Worm (Caenorhabditis elegans): ENCODE measurements around the gene F22E5.6.
"Not testable (repeated sequence)": the region's sequence is repeated elsewhere in the genome, so short reads cannot be mapped to it uniquely, and the experiment has no call there.

Gene F22E5.6

DNA sequence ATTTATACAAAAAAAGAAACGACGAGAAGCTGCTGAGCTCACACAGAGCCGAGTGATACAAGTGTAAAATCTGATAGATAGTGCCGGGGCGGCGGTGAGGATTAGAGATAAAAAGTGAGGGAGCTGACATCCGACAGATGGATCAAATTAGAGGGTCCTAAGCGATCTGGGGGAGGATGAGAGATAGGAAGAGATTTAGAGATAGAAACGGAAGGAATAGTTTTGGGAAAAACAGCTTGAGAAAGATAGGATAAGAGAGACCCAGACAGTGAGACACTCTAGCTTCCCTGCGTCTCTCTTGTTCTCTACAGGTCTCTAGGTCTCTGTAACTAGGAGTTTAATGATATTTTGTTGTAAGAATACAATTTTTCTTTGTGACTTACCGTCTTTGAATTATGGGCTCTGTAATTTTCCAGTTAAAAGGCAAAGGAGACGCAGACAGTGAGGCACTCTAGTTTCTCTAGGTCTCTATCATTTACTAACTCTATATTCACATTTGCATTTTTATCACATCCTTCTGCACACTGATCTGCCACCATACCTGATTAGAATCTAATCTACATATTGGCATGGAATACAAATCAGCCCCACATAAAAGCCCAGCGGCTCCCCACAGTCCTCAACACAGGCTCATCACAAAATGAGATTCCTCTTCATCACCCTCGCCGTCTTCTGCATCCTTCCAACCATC is 37.5 kb downstream of the F22E5.6 start, which contains the start of the genes sup-9 and nspf-1 (continued):
- TF ChIP-seq elt-2 (tag; optimal IDR thresholded peaks at IDR 0.05) (no peak), ztf-11 (tag; optimal IDR thresholded peaks at IDR 0.05) (no peak), fos-1 (tag; optimal IDR thresholded peaks at IDR 0.05) (no peak), lin-13 (GFP tag; optimal IDR thresholded peaks at IDR 0.05) (peak; percentile 33), lin-35 (GFP tag; optimal IDR thresholded peaks at IDR 0.05) (no peak), irx-1 (tag; optimal IDR thresholded peaks at IDR 0.05) (peak; percentile 44), snpc-4 (tag; optimal IDR thresholded peaks at IDR 0.05) (no peak), mab-9 (GFP tag; IDR thresholded peaks at IDR 0.05) (no peak), efl-3 (GFP tag; optimal IDR thresholded peaks at IDR 0.05) (no peak), blmp-1 (tag; optimal IDR thresholded peaks at IDR 0.05) (no peak), hpl-2 (GFP tag; optimal IDR thresholded peaks at IDR 0.05) (no peak)

DNA sequence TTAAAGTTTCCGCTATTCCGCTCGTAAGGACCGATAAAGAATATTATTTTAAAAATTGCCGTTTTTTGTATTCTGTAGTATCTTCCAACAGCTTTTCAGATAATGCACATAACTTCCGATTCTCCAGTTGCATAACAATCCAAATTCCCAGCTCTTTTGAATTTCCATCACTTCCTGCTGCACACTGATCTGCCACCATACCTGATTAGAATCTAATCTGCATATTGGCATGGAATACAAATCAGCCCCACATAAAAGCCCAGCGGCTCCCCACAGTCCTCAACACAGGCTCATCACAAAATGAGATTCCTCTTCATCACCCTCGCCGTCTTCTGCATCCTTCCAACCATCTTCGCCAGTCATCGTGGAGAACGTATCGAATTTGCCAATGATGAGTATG is 39.0 kb downstream of the F22E5.6 start, which contains the start of gene nspf-2:
Gene nspf-2 (plus strand): TSS at position 301 of the 400 bp plus-strand sequence.
- TF ChIP-seq ceh-90 (tag; optimal IDR thresholded peaks at IDR 0.05); lin-15B (tag; optimal IDR thresholded peaks at IDR 0.05); mab-9 (GFP tag; IDR thresholded peaks at IDR 0.05): not testable (repeated sequence)

DNA sequence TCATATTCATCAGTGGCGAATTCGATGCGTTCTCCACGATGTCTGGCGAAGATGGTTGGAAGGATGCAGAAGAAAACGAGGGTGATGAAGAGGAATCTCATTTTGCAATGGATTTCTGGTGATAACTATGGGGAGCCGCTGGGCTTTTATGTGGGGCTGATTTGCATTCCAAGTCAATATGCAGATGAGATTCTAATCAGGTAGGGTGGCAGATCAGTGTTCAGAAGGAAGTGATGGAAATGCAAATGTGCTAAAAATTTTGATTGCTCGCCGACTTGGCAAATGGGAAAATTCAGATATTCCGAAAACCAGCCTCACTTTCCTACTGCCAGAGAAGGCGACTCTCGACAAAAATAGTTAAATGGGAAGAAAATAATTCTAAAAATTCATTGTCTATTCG is 40.4 kb downstream of the F22E5.6 start, which contains the start of gene nspf-3:
Gene nspf-3 (minus strand): TSS at position 101 of the 400 bp plus-strand sequence.
- TF ChIP-seq ceh-90 (tag; optimal IDR thresholded peaks at IDR 0.05) (no peak), C34B4.2 (tag; optimal IDR thresholded peaks at IDR 0.05) (no peak), pqm-1 (tag; optimal IDR thresholded peaks at IDR 0.05) (no peak), F16B12.6 (tag; optimal IDR thresholded peaks at IDR 0.05) (no peak), hlh-4 (tag; optimal IDR thresholded peaks at IDR 0.05) (no peak), mab-9 (GFP tag; IDR thresholded peaks at IDR 0.05) (no peak)

DNA sequence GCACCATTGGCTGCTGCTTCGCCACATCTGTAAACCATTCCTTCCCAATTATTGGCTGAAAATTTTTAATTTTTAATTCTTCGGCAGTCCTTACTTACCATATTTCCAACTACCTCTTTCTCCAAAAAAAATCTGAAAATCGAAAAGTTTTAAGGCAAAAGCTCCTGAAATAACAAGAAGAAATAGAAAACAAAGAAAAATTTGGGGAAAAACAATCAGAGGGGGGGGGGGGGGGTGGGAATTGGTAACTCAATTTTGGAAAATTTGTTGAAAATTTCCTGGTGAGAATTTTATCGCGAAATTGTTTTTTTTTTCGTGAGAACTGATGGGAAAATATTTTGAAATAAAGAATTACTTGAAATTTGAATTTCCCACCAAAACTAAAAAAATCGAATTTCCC is 42.8 kb downstream of the F22E5.6 start, which contains the start of gene set-11:
Gene set-11 (minus strand): TSS at position 101 of the 400 bp plus-strand sequence.
- no peak for TF ChIP-seq fkh-4 (tag; optimal IDR thresholded peaks at IDR 0.05; ENCODE audit: borderline replicate concordance)
- TF ChIP-seq unc-98 (GFP tag; IDR thresholded peaks at IDR 0.05) = no peak
- TF ChIP-seq lsy-2 (tag; optimal IDR thresholded peaks at IDR 0.05) = no peak

DNA sequence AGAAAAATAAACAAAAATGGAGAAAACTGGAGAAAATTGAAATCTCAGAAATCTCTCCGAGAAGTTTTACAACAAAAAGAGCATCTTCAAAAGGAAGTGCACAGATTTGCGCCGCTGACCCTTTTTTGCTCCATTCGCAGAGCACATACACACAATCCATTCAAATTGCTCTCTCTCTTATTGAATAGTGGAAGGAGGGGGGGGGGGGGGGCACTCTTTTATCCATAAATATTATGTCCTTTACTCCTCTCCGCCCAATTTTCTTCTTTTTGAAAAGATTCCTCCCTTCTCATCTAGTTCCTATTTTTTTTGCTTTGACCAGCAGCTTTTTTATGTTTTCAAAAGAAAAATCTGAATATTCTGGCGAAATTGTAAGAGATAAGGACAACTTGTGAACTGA is 45.4 kb downstream of the F22E5.6 start:
- TF ChIP-seq fkh-10 (GFP tag; optimal IDR thresholded peaks at IDR 0.05) = peak; percentile 33
- no peak for TF ChIP-seq C34B4.2 (tag; optimal IDR thresholded peaks at IDR 0.05)
- no peak for TF ChIP-seq efl-1 (optimal IDR thresholded peaks at IDR 0.05)
- peak in 1 of 2 experiments; percentile 88 for TF ChIP-seq efl-1 (GFP tag; optimal IDR thresholded peaks at IDR 0.05 in 1 of 2)
- TF ChIP-seq egl-13 (tag; optimal IDR thresholded peaks at IDR 0.05) = no peak
- TF ChIP-seq nhr-77 (tag; optimal IDR thresholded peaks at IDR 0.05) = no peak
- no peak for TF ChIP-seq nhr-28 (tag; optimal IDR thresholded peaks at IDR 0.05)
- TF ChIP-seq ces-1 (GFP tag; optimal IDR thresholded peaks at IDR 0.05) = no peak
- no peak for TF ChIP-seq lin-13 (GFP tag; optimal IDR thresholded peaks at IDR 0.05)
- no peak for TF ChIP-seq hlh-17 (GFP tag; optimal IDR thresholded peaks at IDR 0.05; ENCODE audit: borderline replicate concordance)
- peak; percentile 57 for TF ChIP-seq lin-14 (GFP tag; optimal IDR thresholded peaks at IDR 0.05)
- TF ChIP-seq ceh-82 (tag; optimal IDR thresholded peaks at IDR 0.05) = no peak
- TF ChIP-seq dpl-1 (GFP tag; optimal IDR thresholded peaks at IDR 0.05) = no peak

DNA sequence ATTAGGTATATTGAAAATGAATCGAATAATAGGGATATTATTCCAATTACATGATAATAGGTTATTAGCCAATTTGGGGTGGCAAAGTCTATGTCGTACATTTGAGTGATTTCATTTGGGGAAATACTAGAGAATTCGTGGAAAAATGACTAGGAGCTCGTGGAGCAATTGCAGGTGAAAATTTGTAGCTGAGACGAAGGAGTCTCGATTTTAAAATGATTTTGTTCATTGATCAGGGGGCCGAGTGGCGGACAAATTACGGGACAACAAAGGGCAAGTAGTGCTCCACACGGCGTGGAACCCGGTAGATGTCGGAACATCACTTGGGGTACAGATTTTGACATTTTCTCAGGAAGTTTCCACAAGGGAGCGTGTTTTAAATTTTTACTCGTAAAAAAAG is 48.7 kb downstream of the F22E5.6 start, which contains the start of gene sri-62:
Gene sri-62 (minus strand): TSS at position 101 of the 400 bp plus-strand sequence.
- TF ChIP-seq skn-1 (tag; optimal IDR thresholded peaks at IDR 0.05) (no peak), dpl-1 (GFP tag; optimal IDR thresholded peaks at IDR 0.05) (no peak), fkh-8 (tag; optimal IDR thresholded peaks at IDR 0.05) (no peak), C34B4.2 (tag; optimal IDR thresholded peaks at IDR 0.05) (no peak), nhr-76 (tag; optimal IDR thresholded peaks at IDR 0.05) (no peak), egl-13 (tag; optimal IDR thresholded peaks at IDR 0.05) (no peak), unc-98 (GFP tag; IDR thresholded peaks at IDR 0.05) (no peak), lin-39 (tag; optimal IDR thresholded peaks at IDR 0.05) (no peak), egl-27 (tag; optimal IDR thresholded peaks at IDR 0.05) (no peak), ces-1 (GFP tag; optimal IDR thresholded peaks at IDR 0.05) (no peak), nhr-19 (GFP tag; conservative IDR thresholded peaks at IDR 0.05) (no peak)

Data from whole organism, L1 larva.